Fruit fly (Drosophila melanogaster): Measurements from ENCODE around the gene Nup35.
A peak's percentile ranks its signal among the peaks of the same experiment; 100 is the strongest.

Nup35 gene

dm6 chrX:18635118-18635552 is 12.8 kb upstream of the Nup35 start (continued):
- no peak for TF ChIP-seq chm (GFP tag; IDR thresholded peaks at IDR 0.05)
- TF ChIP-seq CG17186 (GFP tag; optimal IDR thresholded peaks at IDR 0.05): no peak
- no peak for TF ChIP-seq da (GFP tag; optimal IDR thresholded peaks at IDR 0.05)
- TF ChIP-seq pb (GFP tag; optimal IDR thresholded peaks at IDR 0.05): no peak
- TF ChIP-seq Tbp (GFP tag; optimal IDR thresholded peaks at IDR 0.05): no peak
- no peak for TF ChIP-seq Taf1 (GFP tag; IDR thresholded peaks at IDR 0.05)
- no peak for TF ChIP-seq CkIIα-i1 (GFP tag; IDR thresholded peaks at IDR 0.05)
- TF ChIP-seq CG17328 (GFP tag; IDR thresholded peaks at IDR 0.05): peak; percentile 23; the same call in 1 of the 2 replicates
- TF ChIP-seq otp (GFP tag; IDR thresholded peaks at IDR 0.05): 0 out of 3 replicates have a peak, but pooled peaks have one; percentile 12
- peak; percentile 15 for TF ChIP-seq CG10654 (GFP tag; optimal IDR thresholded peaks at IDR 0.05)
- TF ChIP-seq Fer1 (GFP tag; optimal IDR thresholded peaks at IDR 0.05): no peak
- TF ChIP-seq Med (GFP tag): peak; percentile 91
- TF ChIP-seq CG11398 (GFP tag; optimal IDR thresholded peaks at IDR 0.05): peak; percentile 17
- TF ChIP-seq Scr (GFP tag; IDR thresholded peaks at IDR 0.05; ENCODE audit: partially characterized antibody): peak; percentile 70
- TF ChIP-seq sens-2 (GFP tag; IDR thresholded peaks at IDR 0.05): no peak
- peak; percentile 10; the same call in 1 of the 2 replicates for TF ChIP-seq CG3847 (GFP tag; IDR thresholded peaks at IDR 0.05)
- TF ChIP-seq Vsx1 (GFP tag; optimal IDR thresholded peaks at IDR 0.05): no peak
- peak; percentile 29 for TF ChIP-seq pzg (GFP tag; optimal IDR thresholded peaks at IDR 0.05)
- peak; percentile 48 for TF ChIP-seq Ets97D (GFP tag; optimal IDR thresholded peaks at IDR 0.05)
- peak; percentile 37 for TF ChIP-seq CG17912 (GFP tag; optimal IDR thresholded peaks at IDR 0.05)
- no peak for TF ChIP-seq CG8281 (tag; optimal IDR thresholded peaks at IDR 0.05)
- TF ChIP-seq CG15479 (GFP tag; optimal IDR thresholded peaks at IDR 0.05): no peak
- TF ChIP-seq ems (GFP tag; optimal IDR thresholded peaks at IDR 0.05): no peak
- no peak for TF ChIP-seq ham (GFP tag; IDR thresholded peaks at IDR 0.05)
- no peak for TF ChIP-seq CG7963 (GFP tag; IDR thresholded peaks at IDR 0.05; ENCODE audit: partially characterized antibody)
- no peak for TF ChIP-seq HLH3B (GFP tag; IDR thresholded peaks at IDR 0.05)
- no peak for TF ChIP-seq crp (GFP tag; optimal IDR thresholded peaks at IDR 0.05)
- no peak for TF ChIP-seq CG9797 (GFP tag; optimal IDR thresholded peaks at IDR 0.05)
- no peak for TF ChIP-seq CG3407 (GFP tag; optimal IDR thresholded peaks at IDR 0.05)
- no peak for TF ChIP-seq CG7745 (tag; optimal IDR thresholded peaks at IDR 0.05)
- TF ChIP-seq trem (tag; optimal IDR thresholded peaks at IDR 0.05): no peak
- no peak for TF ChIP-seq Poxn (GFP tag; IDR thresholded peaks at IDR 0.05)
- TF ChIP-seq CG6175 (GFP tag; IDR thresholded peaks at IDR 0.05): no peak
- TF ChIP-seq CG12299 (tag; optimal IDR thresholded peaks at IDR 0.05): no peak
- no peak for TF ChIP-seq CG32767 (GFP tag; IDR thresholded peaks at IDR 0.05)
- no peak for TF ChIP-seq CG1792 (GFP tag; optimal IDR thresholded peaks at IDR 0.05)
- no peak for TF ChIP-seq CG4404 (GFP tag; IDR thresholded peaks at IDR 0.05)
- no peak for TF ChIP-seq jing (GFP tag; optimal IDR thresholded peaks at IDR 0.05)
- TF ChIP-seq CG10979 (tag; optimal IDR thresholded peaks at IDR 0.05): peak; percentile 89
- no peak for TF ChIP-seq pros (GFP tag; optimal IDR thresholded peaks at IDR 0.05)
- no peak for TF ChIP-seq Gsc (GFP tag; IDR thresholded peaks at IDR 0.05)
- TF ChIP-seq Usf (GFP tag; optimal IDR thresholded peaks at IDR 0.05): no peak
- TF ChIP-seq CG7357 (GFP tag; IDR thresholded peaks at IDR 0.05): no peak
- TF ChIP-seq CG8359 (GFP tag; optimal IDR thresholded peaks at IDR 0.05; ENCODE audit: borderline replicate concordance): no peak
- TF ChIP-seq CG18476 (GFP tag; optimal IDR thresholded peaks at IDR 0.05): no peak
- no peak for TF ChIP-seq gsb (GFP tag; IDR thresholded peaks at IDR 0.05)
- peak; percentile 27 for TF ChIP-seq nmo (GFP tag; optimal IDR thresholded peaks at IDR 0.05)
- TF ChIP-seq CG13123 (GFP tag; optimal IDR thresholded peaks at IDR 0.05): no peak
- peak; percentile 61; the same call in 2 of the 3 replicates for TF ChIP-seq CG16813 (GFP tag; IDR thresholded peaks at IDR 0.05; ENCODE audit: partially characterized antibody)
- TF ChIP-seq CG18011 (GFP tag; optimal IDR thresholded peaks at IDR 0.05): no peak
- TF ChIP-seq Dll (GFP tag; IDR thresholded peaks at IDR 0.05; ENCODE audit: partially characterized antibody): peak; percentile 85; the same call in 3 of the 4 replicates

Data from whole organism, embryonic.